Fruit fly (Drosophila melanogaster): ENCODE results near the gene CG42458.

The CG42458 gene

DNA sequence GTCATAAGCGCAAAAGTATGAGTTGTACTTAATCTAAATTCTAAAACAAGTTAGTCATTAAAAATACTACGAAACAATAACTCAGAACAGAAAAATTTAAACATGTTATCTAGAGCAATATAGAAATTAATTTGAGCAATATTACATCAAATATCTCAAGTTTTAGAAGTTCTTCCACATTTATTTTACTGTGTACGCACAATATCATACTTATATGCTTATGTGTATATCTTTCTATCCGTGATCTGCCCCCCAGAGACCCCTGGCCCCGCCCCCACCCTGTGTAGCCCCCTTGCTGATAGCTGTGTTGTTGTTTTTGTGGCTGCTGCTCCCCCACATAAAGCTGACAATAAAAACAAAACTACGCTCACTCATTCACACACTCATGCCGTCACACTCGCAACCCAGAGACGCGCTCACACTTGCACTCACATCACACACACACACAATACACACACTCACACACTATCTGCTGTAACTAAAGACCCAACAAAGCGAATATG lies 9.7 kb downstream of the CG42458 start:
- TF ChIP-seq CG17801 (GFP tag; optimal IDR thresholded peaks at IDR 0.05; ENCODE audit: partially characterized antibody): peak; percentile 49

DNA sequence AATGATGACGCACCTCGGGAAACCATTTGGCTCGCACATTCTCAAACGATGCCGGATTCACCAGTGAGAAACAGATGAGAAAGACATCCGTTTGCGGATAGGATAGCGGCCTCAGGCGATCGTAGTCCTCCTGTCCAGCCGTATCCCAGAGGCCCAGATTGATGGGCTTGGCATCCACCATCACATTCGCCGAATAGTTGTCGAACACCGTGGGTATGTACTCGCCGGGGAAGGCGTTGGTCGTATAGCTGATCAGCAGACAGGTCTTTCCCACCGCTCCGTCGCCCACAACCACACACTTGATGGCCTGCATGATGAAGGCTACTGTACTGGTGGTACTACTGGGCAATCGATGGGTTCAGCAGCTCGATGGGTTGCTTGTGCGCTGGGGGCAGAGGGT lies 10.6 kb downstream of the CG42458 start:
- no peak for TF ChIP-seq CG17801 (GFP tag; optimal IDR thresholded peaks at IDR 0.05; ENCODE audit: partially characterized antibody)

DNA sequence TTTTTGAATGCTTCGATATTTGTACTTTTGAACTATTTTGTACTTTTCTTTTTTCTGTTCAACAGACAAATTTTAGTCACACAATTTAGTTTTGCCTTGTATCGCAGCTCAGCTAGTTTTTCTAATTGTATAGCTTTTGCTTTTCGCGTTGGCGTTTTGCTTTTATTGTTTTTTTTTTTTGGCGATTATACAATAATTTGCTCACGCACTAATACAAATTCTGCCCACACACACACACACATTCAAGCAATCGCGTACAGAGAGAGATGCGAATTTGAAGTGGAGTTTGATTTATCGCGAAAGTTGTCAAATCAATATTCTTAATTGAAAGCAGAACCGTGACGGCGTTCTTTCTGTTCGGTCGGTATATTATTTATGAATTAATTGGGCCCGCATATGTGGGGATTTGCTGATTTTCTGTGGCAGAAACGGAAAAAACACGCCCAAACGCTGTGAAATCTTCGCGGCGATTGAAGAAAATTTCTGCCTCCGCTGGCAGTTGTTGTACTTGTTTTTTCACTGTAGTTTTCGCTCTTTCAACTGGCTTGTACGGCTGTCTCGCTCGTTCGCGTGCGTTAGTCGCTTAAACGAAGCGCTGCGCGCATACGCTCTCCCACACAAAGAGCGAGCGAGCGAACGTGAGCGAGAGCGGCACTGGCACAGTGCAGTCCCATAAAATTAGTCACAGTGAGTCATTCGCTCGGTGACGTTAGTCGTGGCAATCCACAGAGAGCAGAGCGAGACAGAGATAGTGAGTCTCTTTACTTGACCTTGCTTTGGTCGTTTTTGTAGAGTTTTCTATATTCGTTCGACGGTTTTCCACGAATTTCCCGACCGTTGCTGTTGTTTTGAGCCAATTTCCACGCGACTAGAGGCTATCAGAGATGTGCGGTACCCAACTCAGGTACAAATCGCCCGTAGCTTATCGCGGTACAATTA lies 11.4 kb downstream of the CG42458 start, which contains the start of gene Rac2:
TSS of gene Rac2 (minus strand) at position 476 of the 939 bp plus-strand sequence.
- peak; percentile 46 for TF ChIP-seq CG17801 (GFP tag; optimal IDR thresholded peaks at IDR 0.05; ENCODE audit: partially characterized antibody)

DNA sequence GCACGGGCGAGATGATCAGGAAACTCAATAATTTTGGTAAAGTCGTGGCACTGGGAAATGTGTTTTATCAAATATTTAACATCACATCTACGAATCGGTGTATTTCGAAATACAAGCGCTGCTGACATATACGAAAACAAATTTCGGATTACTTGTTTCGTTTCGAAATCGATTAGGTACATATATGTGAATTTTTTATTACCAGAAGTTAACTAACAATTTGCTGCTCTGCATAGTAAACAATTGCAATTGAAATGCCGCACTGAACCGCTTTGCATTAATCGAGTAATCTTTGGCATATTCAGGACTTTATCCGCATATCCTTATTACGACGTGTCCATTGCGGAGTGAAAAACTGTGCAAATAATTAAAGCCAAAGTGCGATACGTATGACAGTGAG lies 13.7 kb downstream of the CG42458 start, which contains the start of gene CG14835:
TSS of gene CG14835 (minus strand) at position 101 of the 400 bp plus-strand sequence.
- TF ChIP-seq CG17801 (GFP tag; optimal IDR thresholded peaks at IDR 0.05; ENCODE audit: partially characterized antibody): no peak

DNA sequence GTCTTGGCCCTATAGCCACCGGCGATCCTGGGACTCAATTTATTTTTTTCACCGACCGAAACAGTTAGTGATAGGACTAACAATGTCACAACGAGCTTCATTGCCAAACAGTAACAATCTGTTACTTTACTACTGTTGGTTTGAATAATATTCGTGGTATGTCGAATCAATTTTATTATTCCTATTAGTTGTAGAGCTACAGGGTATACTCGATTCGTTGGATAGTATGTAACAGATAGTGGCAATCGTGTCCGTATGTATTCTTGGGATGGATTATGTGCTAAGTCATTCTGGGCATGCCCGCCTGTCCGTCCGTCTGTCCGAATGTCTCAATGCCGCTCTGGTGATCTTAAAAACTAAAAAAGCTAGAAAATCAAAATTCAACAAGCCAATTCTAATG lies 15.7 kb downstream of the CG42458 start, which contains the start of gene sphinx1:
TSS of gene sphinx1 (minus strand) at position 101 of the 400 bp plus-strand sequence.
- TF ChIP-seq CG17801 (GFP tag; optimal IDR thresholded peaks at IDR 0.05; ENCODE audit: partially characterized antibody): no peak

- TF ChIP-seq CG17801 (GFP tag; optimal IDR thresholded peaks at IDR 0.05; ENCODE audit: partially characterized antibody): no peak
Measured at dm6 chr3L:7440633-7441032, 17.0 kb downstream of the CG42458 start, which contains the start of gene sphinx2. sphinx2 (minus strand) TSS chr3L:7440733.

- TF ChIP-seq CG17801 (GFP tag; optimal IDR thresholded peaks at IDR 0.05; ENCODE audit: partially characterized antibody): no peak
Measured at dm6 chr3L:7449097-7449496, 25.5 kb downstream of the CG42458 start.

DNA sequence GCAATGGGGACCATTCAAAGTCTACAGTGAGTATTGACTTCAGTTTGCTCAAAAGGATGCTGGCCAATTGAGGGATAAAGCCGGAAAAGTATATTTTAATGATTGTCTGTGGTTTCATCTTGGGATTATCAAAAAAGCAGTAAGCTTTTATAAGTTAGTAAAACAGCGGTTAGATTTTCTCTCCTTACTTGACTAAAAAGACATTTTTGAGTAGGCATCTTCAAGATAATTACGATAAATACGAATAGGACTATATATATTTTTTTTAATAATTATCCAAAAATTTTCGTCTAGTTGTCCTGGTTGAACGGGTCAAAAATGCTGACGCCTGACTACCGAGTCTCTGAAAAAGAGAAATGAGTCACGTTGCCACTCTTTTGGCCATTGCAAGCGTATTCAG lies 26.9 kb downstream of the CG42458 start, which contains the start of gene CG33278:
TSS of gene CG33278 (plus strand) at position 301 of the 400 bp plus-strand sequence.
- TF ChIP-seq CG17801 (GFP tag; optimal IDR thresholded peaks at IDR 0.05; ENCODE audit: partially characterized antibody): no peak

DNA sequence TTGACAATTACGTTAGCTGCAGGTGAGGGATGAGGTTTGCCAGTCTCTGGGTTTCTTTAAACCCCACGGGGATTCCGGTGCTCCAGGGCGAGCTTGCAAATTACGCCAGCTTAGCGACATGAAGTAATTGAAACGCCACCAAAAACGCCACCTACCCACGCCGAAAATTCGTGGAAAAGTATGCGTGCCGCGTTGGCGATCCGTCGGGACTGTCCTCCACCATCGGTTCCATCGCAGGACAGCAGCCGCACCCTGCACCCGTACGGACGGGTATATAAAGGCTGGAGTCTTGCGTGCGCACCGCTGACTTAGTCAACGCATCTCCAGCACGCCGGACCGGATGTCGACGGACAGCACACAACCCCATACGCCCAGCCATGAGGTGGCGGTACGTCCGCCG lies 32.2 kb downstream of the CG42458 start, which contains the start of gene ppk26:
TSS of gene ppk26 (plus strand) at position 301 of the 400 bp plus-strand sequence.
- no peak for TF ChIP-seq CG17801 (GFP tag; optimal IDR thresholded peaks at IDR 0.05; ENCODE audit: partially characterized antibody)

- TF ChIP-seq CG17801 (GFP tag; optimal IDR thresholded peaks at IDR 0.05; ENCODE audit: partially characterized antibody): no peak
Measured at dm6 chr3L:7465209-7465608, 41.6 kb downstream of the CG42458 start, which contains the start of the genes CG42660, CG42661 and Tsp66A. CG42660 (plus strand) TSS chr3L:7465509. CG42661 (plus strand) TSS chr3L:7465509. Tsp66A (plus strand) TSS chr3L:7465509.

DNA sequence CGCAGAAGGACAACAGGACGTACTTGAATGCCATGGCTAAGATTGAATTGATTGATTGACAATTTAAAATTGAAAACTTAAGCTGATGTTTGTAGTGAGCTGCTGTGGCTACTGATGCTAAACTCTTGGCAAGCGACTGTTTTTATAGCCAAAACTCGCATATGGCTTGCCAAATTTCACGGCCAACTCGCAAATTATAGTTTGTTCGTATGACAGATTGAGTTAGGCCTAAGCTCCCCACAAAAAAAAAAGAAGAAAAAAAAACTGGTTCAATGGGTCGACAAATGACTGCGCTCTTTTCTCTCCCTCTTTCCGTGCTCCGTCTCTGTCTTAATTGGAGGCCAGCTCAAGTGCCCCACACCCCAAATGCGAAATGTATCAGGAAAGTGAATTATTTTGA lies 46.6 kb downstream of the CG42458 start, which contains the start of gene CG8543:
TSS of gene CG8543 (minus strand) at position 101 of the 400 bp plus-strand sequence.
- TF ChIP-seq CG17801 (GFP tag; optimal IDR thresholded peaks at IDR 0.05; ENCODE audit: partially characterized antibody): no peak

dm6 chr3L:7471259-7471658 lies 47.6 kb downstream of the CG42458 start, which contains the start of gene CG8541:
CG8541 (plus strand) TSS chr3L:7471559.
- no peak for TF ChIP-seq CG17801 (GFP tag; optimal IDR thresholded peaks at IDR 0.05; ENCODE audit: partially characterized antibody)

DNA sequence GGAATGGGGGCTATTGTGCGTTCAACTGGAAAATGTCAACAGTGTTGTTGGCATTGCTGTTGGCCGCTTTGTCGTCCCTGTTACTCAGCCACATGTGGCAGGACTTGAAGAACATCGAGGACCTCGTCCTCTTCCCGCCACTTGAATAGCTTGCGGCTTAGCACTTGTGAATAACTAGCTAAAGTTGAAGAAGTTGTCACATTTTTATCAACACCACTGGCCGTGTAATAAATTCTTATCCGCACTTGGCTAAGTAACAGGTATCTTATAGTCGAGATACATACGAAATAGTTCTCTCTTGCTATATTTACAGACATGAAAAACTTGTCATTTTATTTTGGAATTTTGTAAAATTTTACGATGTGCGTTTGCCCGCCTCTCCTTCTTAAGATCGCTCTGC lies 51.6 kb downstream of the CG42458 start, which contains the start of gene CG43292:
TSS of gene CG43292 (plus strand) at position 301 of the 400 bp plus-strand sequence.
- TF ChIP-seq CG17801 (GFP tag; optimal IDR thresholded peaks at IDR 0.05; ENCODE audit: partially characterized antibody): no peak

dm6 chr3L:7485667-7486066 lies 62.0 kb downstream of the CG42458 start, which contains the start of gene mthl6:
mthl6 (plus strand) TSS chr3L:7485967.
- no peak for TF ChIP-seq CG17801 (GFP tag; optimal IDR thresholded peaks at IDR 0.05; ENCODE audit: partially characterized antibody)

DNA sequence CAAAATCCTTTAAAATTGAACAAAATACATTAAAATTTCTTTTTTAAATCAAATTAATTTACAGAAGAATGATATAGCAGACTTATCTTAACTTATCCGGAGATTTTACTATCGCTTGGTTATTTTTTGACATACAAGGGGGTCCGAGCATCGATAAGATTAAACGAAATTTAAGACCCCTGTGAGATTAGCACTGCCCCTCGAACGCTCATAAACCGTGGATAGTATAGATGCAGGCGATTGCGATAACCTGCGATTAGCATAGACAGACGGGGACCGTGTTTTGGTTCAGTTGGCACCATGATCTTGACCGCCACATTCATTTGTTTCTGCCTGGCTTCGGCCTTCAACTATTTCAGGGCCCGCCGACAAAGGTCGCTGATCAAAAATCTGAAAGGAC lies 67.9 kb downstream of the CG42458 start, which contains the start of gene Cyp316a1:
TSS of gene Cyp316a1 (plus strand) at position 301 of the 400 bp plus-strand sequence.
- no peak for TF ChIP-seq CG17801 (GFP tag; optimal IDR thresholded peaks at IDR 0.05; ENCODE audit: partially characterized antibody)

All from ovary, adult (tissue).